Fruit fly (Drosophila melanogaster) whole organism, embryonic: ENCODE measurements around the gene Hexo1.

ENCODE experiments used
- Atf6 ChIP-seq: fragments of 200-800 bp; sonication (Bioruptor generic); IDR thresholded peaks from 2 replicates; pipeline ENCODE4 v1.3.6; 2022; ENCODE audit warnings: missing biosample characterization, missing genetic modification characterization
- CG10147 ChIP-seq: fragments of 200-800 bp; sonication (Bioruptor generic); optimal IDR thresholded peaks from 2 replicates; lab custom pipeline; 2019; ENCODE audit warnings: missing biosample characterization, mild to moderate bottlenecking, missing genetic modification characterization, moderate library complexity
- CG10431 ChIP-seq: fragments of 200-800 bp; sonication (Bioruptor generic); optimal IDR thresholded peaks from 3 replicates; lab custom pipeline; 2018; ENCODE audit warnings: missing biosample characterization, mild to moderate bottlenecking, missing genetic modification characterization
- CG13894 ChIP-seq: fragments of 200-800 bp; sonication (Bioruptor generic); optimal IDR thresholded peaks from 3 replicates; lab custom pipeline; 2018; ENCODE audit warnings: missing biosample characterization, mild to moderate bottlenecking, missing genetic modification characterization, moderate library complexity
- CG14050 ChIP-seq: fragments of 200-800 bp; sonication (Bioruptor generic); IDR thresholded peaks from 3 replicates; pipeline ENCODE4 v1.3.6; 2022; ENCODE audit warnings: missing biosample characterization, missing genetic modification characterization
- CG16863 ChIP-seq: fragments of 200-800 bp; sonication (Bioruptor generic); optimal IDR thresholded peaks from 3 replicates; lab custom pipeline; 2016; ENCODE audit warnings: missing biosample characterization, missing genetic modification characterization
- CG17186 ChIP-seq: fragments of 200-800 bp; sonication (Bioruptor generic); optimal IDR thresholded peaks from 3 replicates; lab custom pipeline; 2017; ENCODE audit warnings: missing biosample characterization, missing genetic modification reagents, missing genetic modification characterization
- CG17328 ChIP-seq: fragments of 200-800 bp; sonication (Bioruptor generic); IDR thresholded peaks from 2 replicates; pipeline ENCODE4 v1.3.6; 2022; ENCODE audit warnings: missing biosample characterization, missing genetic modification characterization
- CG1792 ChIP-seq: fragments of 200-800 bp; sonication (Bioruptor generic); optimal IDR thresholded peaks from 2 replicates; lab custom pipeline; 2016; ENCODE audit warnings: missing biosample characterization, missing genetic modification characterization
- CG18011 ChIP-seq: fragments of 200-800 bp; sonication (Bioruptor generic); optimal IDR thresholded peaks from 2 replicates; lab custom pipeline; 2017; ENCODE audit warnings: missing biosample characterization, missing genetic modification characterization, mild to moderate bottlenecking, moderate library complexity, missing genotype
- CG31388 ChIP-seq: fragments of 200-800 bp; sonication (Bioruptor generic); optimal IDR thresholded peaks from 2 replicates; lab custom pipeline; 2016; ENCODE audit warnings: missing biosample characterization, missing genetic modification characterization
- CG31441 ChIP-seq: fragments of 200-800 bp; sonication (Bioruptor generic); IDR thresholded peaks from 2 replicates; pipeline ENCODE4 v1.3.6; 2022; ENCODE audit warnings: missing biosample characterization, missing genetic modification characterization
- CG34376 ChIP-seq: fragments of 200-800 bp; sonication (Bioruptor generic); optimal IDR thresholded peaks from 2 replicates; lab custom pipeline; 2018; ENCODE audit warnings: missing biosample characterization, mild to moderate bottlenecking, missing genetic modification characterization
- CG4328 ChIP-seq: fragments of 200-800 bp; sonication (Bioruptor generic); optimal IDR thresholded peaks from 3 replicates; lab custom pipeline; 2017; ENCODE audit warnings: missing biosample characterization, missing genetic modification reagents, missing genetic modification characterization
- CG43689 ChIP-seq: fragments of 200-800 bp; sonication (Bioruptor generic); IDR thresholded peaks from 2 replicates; pipeline ENCODE4 v1.3.6; 2022; ENCODE audit warnings: missing biosample characterization, missing genetic modification characterization
- CG6683 ChIP-seq: fragments of 200-800 bp; sonication (Bioruptor generic); optimal IDR thresholded peaks from 2 replicates; lab custom pipeline; 2017; ENCODE audit warnings: missing biosample characterization, mild to moderate bottlenecking, missing genetic modification characterization, missing genetic modification reagents
- CG7745 ChIP-seq: fragments of 200-800 bp; sonication (Bioruptor generic); optimal IDR thresholded peaks from 2 replicates; lab custom pipeline; 2018; ENCODE audit warnings: missing biosample characterization, mild to moderate bottlenecking, missing genetic modification characterization, moderate library complexity
- CG8359 ChIP-seq: fragments of 200-800 bp; sonication (Bioruptor generic); optimal IDR thresholded peaks from 2 replicates; lab custom pipeline; 2017; ENCODE audit warnings: missing biosample characterization, mild to moderate bottlenecking, missing genetic modification characterization, borderline replicate concordance
- CG8924 ChIP-seq: fragments of 200-800 bp; optimal IDR thresholded peaks from 3 replicates; lab custom pipeline; 2019; ENCODE audit warnings: missing biosample characterization, mild to moderate bottlenecking, missing genetic modification characterization, moderate library complexity
- CG9215 ChIP-seq: fragments of 200-800 bp; sonication (Bioruptor generic); IDR thresholded peaks from 2 replicates; pipeline ENCODE4 v1.3.6; 2022; ENCODE audit warnings: missing biosample characterization, missing genetic modification characterization
- CG9727 ChIP-seq: fragments of 200-800 bp; sonication (Bioruptor generic); optimal IDR thresholded peaks from 3 replicates; lab custom pipeline; 2017; ENCODE audit warnings: missing biosample characterization, mild to moderate bottlenecking, missing genetic modification characterization
- CG9817 ChIP-seq: fragments of 200-800 bp; sonication (Bioruptor generic); optimal IDR thresholded peaks from 2 replicates; lab custom pipeline; 2018; ENCODE audit warnings: missing biosample characterization, mild to moderate bottlenecking, missing genetic modification characterization, moderate library complexity
- CG9876 ChIP-seq: fragments of 200-800 bp; sonication (Bioruptor generic); optimal IDR thresholded peaks from 2 replicates; lab custom pipeline; 2016; ENCODE audit warnings: missing biosample characterization, missing genetic modification characterization
- CHES-1-like ChIP-seq: fragments of 200-800 bp; sonication (Bioruptor generic); optimal IDR thresholded peaks from 2 replicates; lab custom pipeline; 2016; ENCODE audit warnings: missing biosample characterization, missing genetic modification characterization
- CkIIα-i1 ChIP-seq: fragments of 200-800 bp; sonication (Bioruptor generic); IDR thresholded peaks from 2 replicates; pipeline ENCODE4 v1.3.6; 2022; ENCODE audit warnings: missing biosample characterization, missing genetic modification characterization
- Dip3 ChIP-seq: fragments of 200-800 bp; sonication (Bioruptor generic); optimal IDR thresholded peaks from 3 replicates; lab custom pipeline; 2016; ENCODE audit warnings: missing biosample characterization, missing genetic modification characterization
- Ets97D ChIP-seq: fragments of 200-800 bp; sonication (Bioruptor generic); optimal IDR thresholded peaks from 3 replicates; lab custom pipeline; 2016; ENCODE audit warnings: missing biosample characterization, missing genetic modification characterization
- Fer2 ChIP-seq: fragments of 200-800 bp; sonication (Bioruptor generic); optimal IDR thresholded peaks from 2 replicates; lab custom pipeline; 2018; ENCODE audit warnings: missing biosample characterization, mild to moderate bottlenecking, missing genetic modification characterization, moderate library complexity
- HHEX ChIP-seq: fragments of 200-800 bp; sonication (Bioruptor generic); optimal IDR thresholded peaks from 3 replicates; lab custom pipeline; 2017; ENCODE audit warnings: missing biosample characterization, mild to moderate bottlenecking, missing genetic modification characterization, missing genetic modification reagents
- Myb ChIP-seq: fragments of 200-800 bp; sonication (Bioruptor generic); optimal IDR thresholded peaks from 2 replicates; lab custom pipeline; 2016; ENCODE audit warnings: missing biosample characterization, missing genetic modification characterization
- Nf-YC ChIP-seq: fragments of 200-800 bp; optimal IDR thresholded peaks from 3 replicates; lab custom pipeline; 2019; ENCODE audit warnings: missing biosample characterization, mild to moderate bottlenecking, missing genetic modification characterization, moderate library complexity
- Scr ChIP-seq: fragments of 200-800 bp; sonication (Bioruptor generic); IDR thresholded peaks from 2 replicates; pipeline ENCODE4 v1.3.6; 2022; ENCODE audit warnings: missing biosample characterization, missing genetic modification characterization; ENCODE audit not compliant: partially characterized antibody
- Sry-δ ChIP-seq: fragments of 200-800 bp; sonication (Bioruptor generic); optimal IDR thresholded peaks from 2 replicates; lab custom pipeline; 2016; ENCODE audit warnings: missing biosample characterization, missing genetic modification characterization
- Ssrp ChIP-seq: fragments of 200-800 bp; sonication (Bioruptor generic); optimal IDR thresholded peaks from 2 replicates; lab custom pipeline; 2018; ENCODE audit warnings: missing biosample characterization, mild to moderate bottlenecking, missing genetic modification characterization, moderate library complexity
- YL-1 ChIP-seq: fragments of 200-800 bp; sonication (Bioruptor generic); optimal IDR thresholded peaks from 3 replicates; lab custom pipeline; 2017; ENCODE audit warnings: missing biosample characterization, mild to moderate bottlenecking, missing genetic modification characterization
- amos ChIP-seq: fragments of 200-800 bp; sonication (Bioruptor generic); IDR thresholded peaks from 2 replicates; pipeline ENCODE4 v1.3.6; 2022; ENCODE audit warnings: missing biosample characterization, missing genetic modification characterization; ENCODE audit not compliant: partially characterized antibody
- gfzf ChIP-seq: fragments of 200-800 bp; sonication (Bioruptor generic); optimal IDR thresholded peaks from 2 replicates; lab custom pipeline; 2016; ENCODE audit warnings: missing biosample characterization, mild to moderate bottlenecking, missing genetic modification characterization, moderate library complexity
- gsb-n ChIP-seq: fragments of 200-800 bp; sonication (Bioruptor generic); optimal IDR thresholded peaks from 3 replicates; lab custom pipeline; 2018; ENCODE audit warnings: missing biosample characterization, mild to moderate bottlenecking, missing genetic modification characterization
- inv ChIP-seq: fragments of 200-800 bp; sonication (Bioruptor generic); IDR thresholded peaks from 2 replicates; pipeline ENCODE4 v1.3.6; 2022; ENCODE audit warnings: missing biosample characterization, missing genetic modification characterization; ENCODE audit not compliant: partially characterized antibody
- pho ChIP-seq: fragments of 200-800 bp; sonication (Bioruptor generic); optimal IDR thresholded peaks from 2 replicates; lab custom pipeline; 2016; ENCODE audit warnings: missing biosample characterization, missing genetic modification characterization
- row ChIP-seq: fragments of 200-800 bp; sonication (Bioruptor generic); IDR thresholded peaks from 3 replicates; pipeline ENCODE4 v1.3.6; 2022; ENCODE audit warnings: missing biosample characterization, missing genetic modification characterization
- sc ChIP-seq, 3 experiments: fragments of >200 bp in 2 of 3; fragments of 200-800 bp in 1 of 3; sonication (Bioruptor generic) in 1 of 3; optimal IDR thresholded peaks; 2 replicates in 2 of 3; 3 replicates in 1 of 3; lab custom pipeline; 2017; ENCODE audit warnings: mild to moderate bottlenecking in 1 of 3, missing biosample characterization in 1 of 3, missing genetic modification characterization in 1 of 3, missing genetic modification reagents in 1 of 3
- sna ChIP-seq: fragments of 200-800 bp; sonication (Bioruptor generic); IDR thresholded peaks from 2 replicates; pipeline ENCODE4 v1.3.6; 2022; ENCODE audit warnings: missing biosample characterization, missing genetic modification characterization; ENCODE audit not compliant: partially characterized antibody
- sqz ChIP-seq: fragments of 200-800 bp; sonication (Bioruptor generic); optimal IDR thresholded peaks from 3 replicates; lab custom pipeline; 2018; ENCODE audit warnings: missing biosample characterization, mild to moderate bottlenecking, missing genetic modification characterization
- ssp ChIP-seq: fragments of 200-800 bp; sonication (Bioruptor generic); IDR thresholded peaks from 2 replicates; pipeline ENCODE4 v1.3.6; 2022; ENCODE audit warnings: missing biosample characterization, missing genetic modification characterization
- sug ChIP-seq: fragments of 200-800 bp; optimal IDR thresholded peaks from 2 replicates; lab custom pipeline; 2019; ENCODE audit warnings: missing biosample characterization, mild to moderate bottlenecking, missing genetic modification characterization, moderate library complexity
- tna ChIP-seq: fragments of 200-800 bp; sonication (Bioruptor generic); IDR thresholded peaks from 2 replicates; pipeline ENCODE4 v1.3.6; 2022; ENCODE audit warnings: missing biosample characterization, missing genetic modification characterization; ENCODE audit not compliant: partially characterized antibody
- tx ChIP-seq: fragments of 200-800 bp; sonication (Bioruptor generic); optimal IDR thresholded peaks from 2 replicates; lab custom pipeline; 2016; ENCODE audit warnings: missing biosample characterization, missing genetic modification characterization
- wor ChIP-seq: fragments of 200-800 bp; sonication (Bioruptor generic); IDR thresholded peaks from 2 replicates; pipeline ENCODE4 v1.3.6; 2022; ENCODE audit warnings: missing biosample characterization, missing genetic modification characterization
- zfh1 ChIP-seq: fragments of 200-800 bp; sonication (Bioruptor generic); IDR thresholded peaks from 3 replicates; pipeline ENCODE4 v1.3.6; 2022; ENCODE audit warnings: missing biosample characterization, missing genetic modification characterization

The Hexo1 gene

DNA sequence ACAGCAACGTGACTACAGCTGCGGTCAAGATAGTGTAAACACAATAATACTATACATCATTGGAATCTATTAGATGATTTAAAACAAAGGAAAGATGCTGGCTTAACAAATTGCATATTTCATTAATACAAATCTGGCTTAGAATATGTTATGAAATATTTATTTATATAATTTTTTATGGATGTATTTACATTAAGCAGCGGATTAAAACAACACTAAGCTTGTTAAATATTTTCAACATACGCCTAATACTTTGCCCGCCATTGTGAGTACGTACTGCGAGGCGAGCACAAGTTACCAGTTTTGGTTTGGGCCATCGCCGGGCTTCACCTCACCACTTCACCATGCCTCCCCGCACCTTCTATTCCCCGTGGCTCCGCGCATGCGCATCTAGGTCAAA lies 18.5 kb upstream of the Hexo1 start (continued):
- TF ChIP-seq CG31441 (GFP tag; lab: Robert Waterston, UW) (peak; percentile 86), CG9876 (GFP tag; lab: Kevin White, UChicago) (no peak), CG4328 (GFP tag; lab: Kevin White, UChicago) (peak; percentile 44), sug (tag; lab: Kevin White, UChicago) (no peak), CG16863 (no peak), sc (optimal IDR thresholded peaks at IDR 0.05; lab: Kevin White, UChicago) (no peak), sc (GFP tag; optimal IDR thresholded peaks at IDR 0.05; lab: Kevin White, UChicago) (peak; percentile 44), CG13894 (tag; lab: Kevin White, UChicago) (no peak), sqz (GFP tag; lab: Kevin White, UChicago) (peak; percentile 44), CG10431 (GFP tag; lab: Kevin White, UChicago) (peak; percentile 66), HHEX (GFP tag; lab: Kevin White, UChicago) (peak; percentile 40), CG17328 (GFP tag; lab: Robert Waterston, UW) (peak; percentile 31; the same call in 1 of the 2 replicates), Atf6 (GFP tag; lab: Robert Waterston, UW) (peak; percentile 51; the same call in 1 of the 2 replicates), zfh1 (GFP tag; lab: Robert Waterston, UW) (peak; percentile 52; the same call in 1 of the 3 replicates), row (GFP tag; lab: Robert Waterston, UW) (peak; percentile 71), inv (GFP tag; lab: Robert Waterston, UW) (no peak), gsb-n (tag; lab: Kevin White, UChicago) (peak; percentile 61), sna (GFP tag; lab: Robert Waterston, UW) (no peak), Myb (GFP tag; lab: Kevin White, UChicago) (no peak), tx (GFP tag; lab: Kevin White, UChicago) (no peak), wor (GFP tag; lab: Robert Waterston, UW) (peak; percentile 38; the same call in 1 of the 2 replicates), CG7745 (no peak), CG31388 (GFP tag; lab: Kevin White, UChicago) (no peak), gfzf (no peak), CkIIα-i1 (GFP tag; lab: Robert Waterston, UW) (no peak), CG6683 (GFP tag; lab: Kevin White, UChicago) (peak; percentile 47), CG9817 (peak; percentile 45), amos (GFP tag; lab: Robert Waterston, UW) (no peak), CG14050 (no peak), CG34376 (GFP tag; lab: Kevin White, UChicago) (no peak), CG18011 (GFP tag; lab: Kevin White, UChicago) (peak; percentile 32), Sry-δ (GFP tag; lab: Kevin White, UChicago) (no peak), CG9727 (peak; percentile 57), Scr (GFP tag; lab: Robert Waterston, UW) (no peak), Nf-YC (peak; percentile 68), Ets97D (GFP tag; lab: Kevin White, UChicago) (no peak), CHES-1-like (GFP tag; lab: Kevin White, UChicago) (no peak), CG9215 (peak; percentile 25; the same call in 1 of the 2 replicates), YL-1 (GFP tag; lab: Kevin White, UChicago) (no peak), ssp (peak; percentile 39; the same call in 1 of the 2 replicates), CG8359 (GFP tag; lab: Kevin White, UChicago) (peak; percentile 15), CG1792 (no peak), tna (GFP tag; lab: Robert Waterston, UW) (no peak), CG17186 (GFP tag; lab: Kevin White, UChicago) (no peak), pho (no peak), Fer2 (peak; percentile 16), CG43689 (GFP tag; lab: Robert Waterston, UW) (no peak), Ssrp (tag; lab: Kevin White, UChicago) (peak; percentile 72), CG10147 (GFP tag; lab: Kevin White, UChicago) (peak; percentile 74), CG8924 (tag; lab: Kevin White, UChicago) (peak; percentile 81), Dip3 (GFP tag; lab: Kevin White, UChicago) (no peak)
